Worm (Caenorhabditis elegans): ENCODE results near the gene C01G5.25.

ce11 chrIV:6547397-6547796 lies 5.9 kb downstream of the C01G5.25 start:
- no peak for TF ChIP-seq hmbx-1 (tag; optimal IDR thresholded peaks at IDR 0.05)
- no peak for TF ChIP-seq hnd-1 (tag; optimal IDR thresholded peaks at IDR 0.05)
- TF ChIP-seq ama-1 (optimal IDR thresholded peaks at IDR 0.05), result no peak
- TF ChIP-seq ets-7 (tag; optimal IDR thresholded peaks at IDR 0.05), result no peak
- TF ChIP-seq ceh-36 (tag; optimal IDR thresholded peaks at IDR 0.05), result no peak
- TF ChIP-seq B0310.2 (tag; optimal IDR thresholded peaks at IDR 0.05), result no peak
- no peak for TF ChIP-seq flt-1 (GFP tag; IDR thresholded peaks at IDR 0.05)
